Worm (Caenorhabditis elegans) whole organism, L2 larva: ENCODE data around the gene fbxa-144.

Source experiments
- ceh-82 ChIP-seq: fragments of 150-350 bp; optimal IDR thresholded peaks from 2 replicates; lab custom pipeline; 2014; ENCODE audit warnings: missing biosample characterization, missing genetic modification characterization
- lsy-2 ChIP-seq, 2 experiments: fragments of 150-350 bp in 1 of 2; sonication (generic microtip) in 1 of 2; optimal IDR thresholded peaks; 2 replicates each; lab custom pipeline; 2014 to 2017; ENCODE audit warnings: missing biosample characterization in 2 of 2, missing genetic modification characterization in 2 of 2
- unc-62 ChIP-seq: fragments of 150-350 bp; optimal IDR thresholded peaks from 2 replicates; lab custom pipeline; 2014; ENCODE audit warnings: missing biosample characterization, missing genetic modification reagents, missing genetic modification characterization

- TF ChIP-seq ceh-82 (tag; lab: Kevin White, UChicago) (no peak), lsy-2 (tag; optimal IDR thresholded peaks at IDR 0.05; lab: Kevin White, UChicago) (no peak), unc-62 (GFP tag; lab: Kevin White, UChicago) (no peak)
Observed at ce11 chrV:16115381-16115780, 17.2 kb downstream of the fbxa-144 start, which contains the start of gene str-25.
